Worm (Caenorhabditis elegans) whole organism, L1 larva: Measurements from ENCODE around the gene xpf-1.

Experiments
- C34B4.2 ChIP-seq: sonication (generic microtip); optimal IDR thresholded peaks from 2 replicates; lab custom pipeline; 2017; ENCODE audit warnings: mild to moderate bottlenecking, missing genetic modification characterization, missing compliant biosample characterization
- ama-1 ChIP-seq: fragments of 150-350 bp; optimal IDR thresholded peaks from 2 replicates; lab custom pipeline; 2014
- ceh-82 ChIP-seq, 3 experiments: fragments of 150-350 bp in 1 of 3; sonication (generic microtip) in 2 of 3; optimal IDR thresholded peaks; 2 replicates each; lab custom pipeline; 2014 to 2017; ENCODE audit warnings: missing biosample characterization in 3 of 3, missing genetic modification characterization in 3 of 3
- egl-27 ChIP-seq, 2 experiments: fragments of 150-350 bp in 1 of 2; sonication (generic microtip); optimal IDR thresholded peaks; 3 replicates each; lab custom pipeline; 2017 to 2018; ENCODE audit warnings: missing biosample characterization in 2 of 2, missing genetic modification characterization in 2 of 2, missing genetic modification reagents in 2 of 2
- jun-1 ChIP-seq: fragments of 150-350 bp; optimal IDR thresholded peaks from 2 replicates; lab custom pipeline; 2014; ENCODE audit warnings: missing biosample characterization, missing genetic modification reagents, missing genetic modification characterization
- nhr-28 ChIP-seq: fragments of 150-350 bp; optimal IDR thresholded peaks from 2 replicates; lab custom pipeline; 2014; ENCODE audit warnings: missing biosample characterization, missing genetic modification characterization
- sup-37 ChIP-seq: fragments of 200-800 bp; sonication (Bioruptor generic); optimal IDR thresholded peaks from 2 replicates; lab custom pipeline; 2018; ENCODE audit warnings: mild to moderate bottlenecking, missing genetic modification characterization, missing compliant biosample characterization
- unc-130 ChIP-seq: fragments of 150-350 bp; optimal IDR thresholded peaks from 2 replicates; lab custom pipeline; 2017; ENCODE audit warnings: missing biosample characterization, missing genetic modification characterization, inconsistent platforms
- unc-62 ChIP-seq: fragments of 150-350 bp; optimal IDR thresholded peaks from 2 replicates; lab custom pipeline; 2014; ENCODE audit warnings: missing biosample characterization, missing genetic modification reagents, missing genetic modification characterization
- zag-1 ChIP-seq: fragments of 150-350 bp; optimal IDR thresholded peaks from 2 replicates; lab custom pipeline; 2014; ENCODE audit warnings: missing biosample characterization, missing genetic modification characterization

DNA sequence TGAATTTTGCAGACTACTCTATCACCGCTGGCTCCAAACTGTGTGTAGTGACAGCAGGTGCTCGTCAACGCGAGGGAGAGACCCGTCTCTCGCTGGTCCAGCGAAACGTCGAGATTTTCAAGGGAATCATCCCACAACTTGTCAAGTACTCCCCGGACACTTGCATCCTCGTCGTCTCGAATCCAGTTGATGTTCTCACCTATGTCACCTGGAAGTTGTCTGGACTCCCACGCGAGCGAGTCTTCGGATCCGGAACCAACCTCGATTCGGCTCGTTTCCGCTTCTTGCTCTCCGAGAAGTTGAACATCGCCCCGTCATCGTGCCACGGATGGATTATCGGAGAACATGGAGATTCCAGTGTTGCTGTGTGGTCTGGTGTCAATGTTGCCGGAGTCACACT, 29.6 kb downstream of the xpf-1 start:
- TF ChIP-seq unc-130 (tag; lab: Kevin White, UChicago) = no peak
- TF ChIP-seq ama-1 (lab: Kevin White, UChicago) = no peak
- no peak for TF ChIP-seq C34B4.2 (tag; lab: Kevin White, UChicago)
- no peak for TF ChIP-seq nhr-28 (tag; lab: Kevin White, UChicago)
- no peak for TF ChIP-seq unc-62 (GFP tag; lab: Kevin White, UChicago)
- no peak for TF ChIP-seq zag-1 (tag; lab: Kevin White, UChicago)
- TF ChIP-seq ceh-82 (tag; optimal IDR thresholded peaks at IDR 0.05; lab: Kevin White, UChicago) = no peak
- no peak for TF ChIP-seq jun-1
- no peak for TF ChIP-seq egl-27 (tag; optimal IDR thresholded peaks at IDR 0.05; lab: Kevin White, UChicago)
- TF ChIP-seq sup-37 = no peak
